Fruit fly (Drosophila melanogaster) whole organism, embryonic: ENCODE results near the gene Ppox.

Source experiments
- Bgb ChIP-seq: fragments of 200-800 bp; sonication (Bioruptor generic); IDR thresholded peaks from 2 replicates; pipeline ENCODE4 v1.3.6; 2022; ENCODE audit warnings: missing biosample characterization, missing genetic modification characterization; ENCODE audit not compliant: partially characterized antibody
- CG10565 ChIP-seq: fragments of 200-800 bp; sonication (Bioruptor generic); optimal IDR thresholded peaks from 3 replicates; lab custom pipeline; 2016; ENCODE audit warnings: missing biosample characterization, mild to moderate bottlenecking, missing genetic modification characterization
- CG11085 ChIP-seq: fragments of 200-800 bp; sonication (Bioruptor generic); IDR thresholded peaks from 2 replicates; pipeline ENCODE4 v1.3.6; 2022; ENCODE audit warnings: missing biosample characterization, missing genetic modification characterization
- CG11504 ChIP-seq: fragments of 200-800 bp; sonication (Bioruptor generic); optimal IDR thresholded peaks from 3 replicates; lab custom pipeline; 2019; ENCODE audit warnings: missing biosample characterization, mild to moderate bottlenecking, missing genetic modification characterization, moderate library complexity
- CG1603 ChIP-seq: fragments of 200-800 bp; sonication (Bioruptor generic); optimal IDR thresholded peaks from 2 replicates; lab custom pipeline; 2019; ENCODE audit warnings: missing biosample characterization, mild to moderate bottlenecking, missing genetic modification characterization, moderate library complexity
- CG18476 ChIP-seq: fragments of 200-800 bp; sonication (Bioruptor generic); optimal IDR thresholded peaks from 2 replicates; lab custom pipeline; 2016; ENCODE audit warnings: missing biosample characterization, mild to moderate bottlenecking, missing genetic modification characterization
- CG2875 ChIP-seq: fragments of 200-800 bp; sonication (Bioruptor generic); optimal IDR thresholded peaks from 2 replicates; lab custom pipeline; 2017; ENCODE audit warnings: missing biosample characterization, mild to moderate bottlenecking, missing genetic modification characterization, missing genetic modification reagents
- CG2889 ChIP-seq: fragments of 200-800 bp; sonication (Bioruptor generic); IDR thresholded peaks from 3 replicates; pipeline ENCODE4 v1.3.6; 2022; ENCODE audit warnings: missing biosample characterization, missing genetic modification characterization
- CG31388 ChIP-seq: fragments of 200-800 bp; sonication (Bioruptor generic); optimal IDR thresholded peaks from 2 replicates; lab custom pipeline; 2016; ENCODE audit warnings: missing biosample characterization, missing genetic modification characterization
- CG4617 ChIP-seq: fragments of 200-800 bp; sonication (Bioruptor generic); optimal IDR thresholded peaks from 3 replicates; lab custom pipeline; 2016; ENCODE audit warnings: missing biosample characterization, missing genetic modification characterization, borderline replicate concordance
- CG6689 ChIP-seq: fragments of 200-800 bp; sonication (Bioruptor generic); IDR thresholded peaks from 2 replicates; pipeline ENCODE4 v1.3.6; 2022; ENCODE audit warnings: missing biosample characterization, missing genetic modification characterization
- CG6813 ChIP-seq: fragments of 200-800 bp; sonication (Bioruptor generic); optimal IDR thresholded peaks from 2 replicates; lab custom pipeline; 2017; ENCODE audit warnings: missing biosample characterization, missing genetic modification characterization, mild to moderate bottlenecking, moderate library complexity, missing genetic modification reagents
- CG7372 ChIP-seq: fragments of 200-800 bp; sonication (Bioruptor generic); IDR thresholded peaks from 2 replicates; pipeline ENCODE4 v1.3.6; 2022; ENCODE audit warnings: missing biosample characterization, missing genetic modification characterization
- CG7987 ChIP-seq: fragments of 200-800 bp; sonication (Bioruptor generic); optimal IDR thresholded peaks from 2 replicates; lab custom pipeline; 2018; ENCODE audit warnings: missing biosample characterization, mild to moderate bottlenecking, missing genetic modification characterization, moderate library complexity
- CG8478 ChIP-seq: fragments of >200 bp; optimal IDR thresholded peaks from 2 replicates; lab custom pipeline; 2018
- CG9876 ChIP-seq: fragments of 200-800 bp; sonication (Bioruptor generic); optimal IDR thresholded peaks from 2 replicates; lab custom pipeline; 2016; ENCODE audit warnings: missing biosample characterization, missing genetic modification characterization
- CkIIα-i1 ChIP-seq: fragments of 200-800 bp; sonication (Bioruptor generic); IDR thresholded peaks from 2 replicates; pipeline ENCODE4 v1.3.6; 2022; ENCODE audit warnings: missing biosample characterization, missing genetic modification characterization
- E2f2 ChIP-seq: fragments of 200-800 bp; sonication (Bioruptor generic); IDR thresholded peaks from 2 replicates; pipeline ENCODE4 v1.3.6; 2022; ENCODE audit warnings: missing biosample characterization, missing genetic modification characterization
- Ets65A ChIP-seq: fragments of 200-800 bp; sonication (Bioruptor generic); peaks from one replicate; lab custom pipeline; 2016; ENCODE audit warnings: missing biosample characterization, missing genetic modification characterization
- HLH4C ChIP-seq: fragments of 200-800 bp; sonication (Bioruptor generic); IDR thresholded peaks from 3 replicates; pipeline ENCODE4 v1.3.6; 2022; ENCODE audit warnings: missing biosample characterization, missing genetic modification characterization; ENCODE audit not compliant: partially characterized antibody
- HmgZ ChIP-seq: fragments of 200-800 bp; sonication (Bioruptor generic); optimal IDR thresholded peaks from 2 replicates; lab custom pipeline; 2018; ENCODE audit warnings: missing biosample characterization, mild to moderate bottlenecking, missing genetic modification characterization
- Mrtf ChIP-seq: fragments of 200-800 bp; sonication (Bioruptor generic); IDR thresholded peaks from 3 replicates; pipeline ENCODE4 v1.3.6; 2022; ENCODE audit warnings: missing biosample characterization, missing genetic modification characterization
- Oli ChIP-seq: fragments of 200-800 bp; sonication (Bioruptor generic); optimal IDR thresholded peaks from 2 replicates; lab custom pipeline; 2018; ENCODE audit warnings: missing biosample characterization, mild to moderate bottlenecking, missing genetic modification characterization, moderate library complexity
- PHDP ChIP-seq: fragments of 200-800 bp; sonication (Bioruptor generic); optimal IDR thresholded peaks from 3 replicates; lab custom pipeline; 2018; ENCODE audit warnings: missing biosample characterization, mild to moderate bottlenecking, missing genetic modification characterization, moderate library complexity
- Ptx1 ChIP-seq: fragments of 200-800 bp; sonication (Bioruptor generic); IDR thresholded peaks from 2 replicates; pipeline ENCODE4 v1.3.6; 2022; ENCODE audit warnings: missing biosample characterization, missing genetic modification characterization
- Rfx ChIP-seq: fragments of 200-800 bp; sonication (Bioruptor generic); IDR thresholded peaks from 2 replicates; pipeline ENCODE4 v1.3.6; 2022; ENCODE audit warnings: missing biosample characterization, missing genetic modification characterization
- Sry-δ ChIP-seq: fragments of 200-800 bp; sonication (Bioruptor generic); optimal IDR thresholded peaks from 2 replicates; lab custom pipeline; 2016; ENCODE audit warnings: missing biosample characterization, missing genetic modification characterization
- Tbp ChIP-seq: fragments of >200 bp; optimal IDR thresholded peaks from 2 replicates; lab custom pipeline; 2018; ENCODE audit warnings: missing biosample characterization, missing genetic modification characterization
- Xbp1 ChIP-seq: fragments of 200-800 bp; sonication (Bioruptor generic); optimal IDR thresholded peaks from 3 replicates; lab custom pipeline; 2016; ENCODE audit warnings: missing biosample characterization, mild to moderate bottlenecking, missing genetic modification characterization
- al ChIP-seq: fragments of 200-800 bp; sonication (Bioruptor generic); IDR thresholded peaks from 2 replicates; pipeline ENCODE4 v1.3.6; 2022; ENCODE audit warnings: missing biosample characterization, missing genetic modification characterization
- bcd ChIP-seq: fragments of 200-800 bp; sonication (Bioruptor generic); optimal IDR thresholded peaks from 2 replicates; lab custom pipeline; 2017; ENCODE audit warnings: missing biosample characterization, mild to moderate bottlenecking, missing genetic modification characterization
- bsh ChIP-seq, 2 experiments: fragments of 200-800 bp; sonication (Bioruptor generic); optimal IDR thresholded peaks; 2 replicates each; lab custom pipeline; 2017 to 2018; ENCODE audit warnings: mild to moderate bottlenecking in 2 of 2, missing biosample characterization in 2 of 2, missing genetic modification characterization in 2 of 2, moderate library complexity in 1 of 2
- cato ChIP-seq: fragments of 200-800 bp; sonication (Bioruptor generic); optimal IDR thresholded peaks from 2 replicates; lab custom pipeline; 2016; ENCODE audit warnings: missing biosample characterization, missing genetic modification characterization, borderline replicate concordance
- cg ChIP-seq: fragments of 200-800 bp; sonication (Bioruptor generic); optimal IDR thresholded peaks from 3 replicates; lab custom pipeline; 2019; ENCODE audit warnings: missing biosample characterization, mild to moderate bottlenecking, missing genetic modification characterization, moderate library complexity
- da ChIP-seq: fragments of 200-800 bp; sonication (Bioruptor generic); optimal IDR thresholded peaks from 2 replicates; lab custom pipeline; 2016; ENCODE audit warnings: missing biosample characterization, missing genetic modification characterization
- gro ChIP-seq: fragments of 200-800 bp; sonication (Bioruptor generic); optimal IDR thresholded peaks from 2 replicates; lab custom pipeline; 2016; ENCODE audit warnings: missing biosample characterization, missing genetic modification characterization
- gt ChIP-seq: fragments of 200-800 bp; sonication (Bioruptor generic); IDR thresholded peaks from 2 replicates; pipeline ENCODE4 v1.3.6; 2022; ENCODE audit warnings: missing biosample characterization, missing genetic modification characterization
- hbn ChIP-seq: fragments of 200-800 bp; sonication (Bioruptor generic); IDR thresholded peaks from 2 replicates; pipeline ENCODE4 v1.3.6; 2022; ENCODE audit warnings: missing biosample characterization, missing genetic modification characterization; ENCODE audit not compliant: partially characterized antibody
- hth ChIP-seq: fragments of >200 bp; optimal IDR thresholded peaks from 2 replicates; lab custom pipeline; 2017; ENCODE audit warnings: inconsistent platforms
- insv ChIP-seq, 2 experiments: fragments of 200-800 bp; sonication (Bioruptor generic); optimal IDR thresholded peaks; 3 replicates each; lab custom pipeline; 2016 to 2018; ENCODE audit warnings: missing biosample characterization in 2 of 2, missing genetic modification characterization in 2 of 2
- lab ChIP-seq: fragments of 200-800 bp; sonication (Bioruptor generic); optimal IDR thresholded peaks from 3 replicates; lab custom pipeline; 2017; ENCODE audit warnings: missing biosample characterization, missing genetic modification characterization, mild to moderate bottlenecking, moderate library complexity, missing genetic modification reagents
- nerfin-2 ChIP-seq: fragments of 200-800 bp; sonication (Bioruptor generic); IDR thresholded peaks from 2 replicates; pipeline ENCODE4 v1.3.6; 2022; ENCODE audit warnings: missing biosample characterization, missing genetic modification characterization; ENCODE audit not compliant: partially characterized antibody
- nmo ChIP-seq: fragments of 200-800 bp; sonication (Bioruptor generic); optimal IDR thresholded peaks from 2 replicates; lab custom pipeline; 2018; ENCODE audit warnings: missing biosample characterization, mild to moderate bottlenecking, missing genetic modification characterization, moderate library complexity
- psq ChIP-seq: fragments of 200-800 bp; sonication (Bioruptor generic); optimal IDR thresholded peaks from 2 replicates; lab custom pipeline; 2017; ENCODE audit warnings: missing biosample characterization, missing genetic modification characterization
- pum ChIP-seq: fragments of 200-800 bp; sonication (Bioruptor generic); optimal IDR thresholded peaks from 2 replicates; lab custom pipeline; 2016; ENCODE audit warnings: missing biosample characterization, missing genetic modification characterization
- pzg ChIP-seq: fragments of 200-800 bp; sonication (Bioruptor generic); optimal IDR thresholded peaks from 3 replicates; lab custom pipeline; 2018; ENCODE audit warnings: missing biosample characterization, mild to moderate bottlenecking, missing genetic modification characterization, moderate library complexity
- ssp ChIP-seq: fragments of 200-800 bp; sonication (Bioruptor generic); IDR thresholded peaks from 2 replicates; pipeline ENCODE4 v1.3.6; 2022; ENCODE audit warnings: missing biosample characterization, missing genetic modification characterization
- unc-4 ChIP-seq: fragments of 200-800 bp; sonication (Bioruptor generic); IDR thresholded peaks from 2 replicates; pipeline ENCODE4 v1.3.6; 2022; ENCODE audit warnings: missing biosample characterization, missing genetic modification characterization; ENCODE audit not compliant: partially characterized antibody
- wek ChIP-seq: fragments of 200-800 bp; sonication (Bioruptor generic); optimal IDR thresholded peaks from 3 replicates; lab custom pipeline; 2018; ENCODE audit warnings: missing biosample characterization, mild to moderate bottlenecking, missing genetic modification characterization, moderate library complexity
- zen2 ChIP-seq: fragments of 200-800 bp; sonication (Bioruptor generic); IDR thresholded peaks from 3 replicates; pipeline ENCODE4 v1.3.6; 2022; ENCODE audit warnings: missing biosample characterization, missing genetic modification characterization; ENCODE audit not compliant: partially characterized antibody

Gene Ppox

DNA sequence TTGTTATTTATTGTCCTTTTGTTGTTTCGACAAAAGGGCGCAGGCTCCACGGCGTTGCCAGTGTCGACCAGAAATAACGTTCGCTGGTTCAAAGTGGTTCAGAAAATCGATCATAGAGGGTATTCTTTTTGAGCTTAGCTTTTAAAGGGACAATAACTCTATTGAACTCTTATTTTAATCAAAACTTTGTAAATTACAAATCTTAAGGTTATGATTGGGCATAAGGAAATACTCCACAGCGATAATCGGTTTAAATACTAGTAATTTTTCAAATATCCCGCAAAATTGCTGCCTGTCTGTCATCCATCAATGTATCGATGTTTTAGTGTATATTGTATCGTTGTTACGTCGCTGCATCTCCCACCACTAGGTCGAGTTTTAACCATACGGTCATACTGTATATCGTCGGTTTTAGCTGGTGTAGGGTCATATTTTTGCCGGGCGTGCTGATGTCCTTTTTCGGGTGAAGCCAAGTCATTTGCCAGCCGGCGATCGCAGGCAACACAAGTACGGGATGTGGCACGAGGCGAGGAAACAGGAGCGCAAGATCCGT lies 6.8 kb downstream of the Ppox start, which contains the start of the genes CG31125 and CG6695 (continued):
- no peak for TF ChIP-seq CG18476
- peak; percentile 72; the same call in 1 of the 3 replicates for TF ChIP-seq HLH4C (GFP tag; lab: Robert Waterston, UW)
- TF ChIP-seq bsh (GFP tag; optimal IDR thresholded peaks at IDR 0.05; lab: Kevin White, UChicago) = peak in 1 of 2 experiments; percentile 23
- TF ChIP-seq lab (GFP tag; lab: Kevin White, UChicago) = no peak
- no peak for TF ChIP-seq CG2889
- TF ChIP-seq psq (GFP tag; lab: Kevin White, UChicago) = peak; percentile 2
- peak; percentile 98 for TF ChIP-seq Sry-δ
- TF ChIP-seq pzg (GFP tag; lab: Kevin White, UChicago) = peak; percentile 91
- TF ChIP-seq CG10565 (GFP tag; lab: Kevin White, UChicago) = no peak
- TF ChIP-seq Bgb (GFP tag; lab: Robert Waterston, UW) = peak; percentile 85
- no peak for TF ChIP-seq cg (GFP tag; lab: Kevin White, UChicago)
- peak; percentile 92 for TF ChIP-seq E2f2 (GFP tag; lab: Robert Waterston, UW)
- TF ChIP-seq CG6813 (GFP tag; lab: Kevin White, UChicago) = no peak
- no peak for TF ChIP-seq Oli (tag; lab: Kevin White, UChicago)
- TF ChIP-seq zen2 = peak; percentile 46; the same call in 1 of the 3 replicates
- TF ChIP-seq CG31388 (GFP tag; lab: Kevin White, UChicago) = no peak
- peak; percentile 96 for TF ChIP-seq Ets65A (GFP tag; lab: Kevin White, UChicago)
- peak in 1 of 2 experiments; percentile 56 for TF ChIP-seq insv (GFP tag; optimal IDR thresholded peaks at IDR 0.05; lab: Kevin White, UChicago)
- TF ChIP-seq HmgZ (tag; lab: Kevin White, UChicago) = peak; percentile 65
- no peak for TF ChIP-seq gt (GFP tag; lab: Robert Waterston, UW)
- peak; percentile 52 for TF ChIP-seq pum (GFP tag; lab: Kevin White, UChicago)
- peak; percentile 86 for TF ChIP-seq unc-4 (GFP tag; lab: Robert Waterston, UW)
- peak; percentile 58; the same call in 1 of the 2 replicates for TF ChIP-seq nerfin-2 (GFP tag; lab: Robert Waterston, UW)
- peak; percentile 80 for TF ChIP-seq nmo (GFP tag; lab: Kevin White, UChicago)
- peak; percentile 34; the same call in 1 of the 2 replicates for TF ChIP-seq al (GFP tag; lab: Robert Waterston, UW)
- peak; percentile 73 for TF ChIP-seq CG1603 (tag; lab: Kevin White, UChicago)
- no peak for TF ChIP-seq CG7987 (GFP tag; lab: Kevin White, UChicago)
- TF ChIP-seq gro (GFP tag; lab: Kevin White, UChicago) = peak; percentile 85
- TF ChIP-seq Mrtf = no peak
- TF ChIP-seq hbn = peak; percentile 68
- no peak for TF ChIP-seq CG9876 (GFP tag; lab: Kevin White, UChicago)
- no peak for TF ChIP-seq CkIIα-i1 (GFP tag; lab: Robert Waterston, UW)
- peak; percentile 56 for TF ChIP-seq CG4617 (GFP tag; lab: Kevin White, UChicago)
- no peak for TF ChIP-seq CG2875
- TF ChIP-seq Rfx (GFP tag; lab: Robert Waterston, UW) = peak; percentile 75
- no peak for TF ChIP-seq CG11504 (tag; lab: Kevin White, UChicago)
- peak; percentile 71 for TF ChIP-seq Xbp1 (GFP tag; lab: Kevin White, UChicago)
- no peak for TF ChIP-seq cato (GFP tag; lab: Kevin White, UChicago)
- no peak for TF ChIP-seq CG8478 (lab: Kevin White, UChicago)
- TF ChIP-seq Ptx1 = peak; percentile 53
- no peak for TF ChIP-seq hth (lab: Kevin White, UChicago)
- TF ChIP-seq PHDP (tag; lab: Kevin White, UChicago) = no peak
- TF ChIP-seq bcd = peak; percentile 31
- TF ChIP-seq wek (GFP tag; lab: Kevin White, UChicago) = peak; percentile 97
- TF ChIP-seq da (GFP tag; lab: Kevin White, UChicago) = no peak
- peak; percentile 45; the same call in 1 of the 2 replicates for TF ChIP-seq CG6689 (GFP tag; lab: Robert Waterston, UW)
- TF ChIP-seq CG7372 = no peak
- TF ChIP-seq CG11085 = no peak
- peak; percentile 53 for TF ChIP-seq ssp (GFP tag; lab: Robert Waterston, UW)
- TF ChIP-seq Tbp (GFP tag; lab: Kevin White, UChicago) = no peak
